Fruit fly (Drosophila melanogaster): ENCODE data around the gene CG5390.

CG5390 gene

DNA sequence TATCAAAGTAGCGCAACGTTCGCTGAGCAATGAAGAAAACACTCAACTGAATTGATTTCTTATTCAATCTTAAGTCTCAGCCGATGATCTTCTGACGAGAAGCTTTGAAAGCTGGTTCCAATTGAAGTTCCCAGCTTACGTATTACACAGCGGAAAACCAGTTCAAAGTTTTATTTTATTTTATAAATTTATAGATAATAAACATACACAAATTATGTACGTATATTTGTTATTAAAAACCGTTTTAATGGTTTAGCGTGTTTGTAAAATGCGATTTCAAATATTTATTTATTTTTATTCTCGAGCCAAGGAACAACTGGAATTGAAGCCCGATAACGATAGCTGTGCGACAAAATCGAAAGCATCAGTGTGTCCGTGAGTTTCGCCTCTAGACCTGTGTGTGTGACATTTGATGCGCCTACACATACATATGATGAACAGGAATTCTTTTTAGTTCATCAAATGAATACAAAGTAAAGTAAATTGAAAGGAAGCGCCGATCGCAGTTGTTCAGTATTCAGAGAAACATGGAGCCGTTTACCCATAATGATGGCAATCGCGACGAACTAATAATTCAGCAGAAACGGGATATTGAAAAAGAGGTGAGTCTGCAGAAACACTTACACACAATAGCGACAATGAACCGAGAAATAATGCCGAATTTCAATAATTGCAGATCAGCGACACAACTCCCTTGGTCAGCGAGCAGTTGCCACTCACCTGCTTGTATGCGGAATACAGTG, at the start of gene CG5390, which contains the start of gene CG4968:
CG5390 (minus strand) TSS at position 77 of the 743 bp plus-strand sequence.
CG4968 (plus strand) TSS at position 405 of the 743 bp plus-strand sequence.
- TF ChIP-seq h (optimal IDR thresholded peaks at IDR 0.05) (no peak), ttk (optimal IDR thresholded peaks at IDR 0.05) (no peak), Myc (optimal IDR thresholded peaks at IDR 0.05) (no peak), insv (optimal IDR thresholded peaks at IDR 0.05) (no peak), psq (optimal IDR thresholded peaks at IDR 0.05) (no peak), Sin3A (optimal IDR thresholded peaks at IDR 0.05) (no peak)

DNA sequence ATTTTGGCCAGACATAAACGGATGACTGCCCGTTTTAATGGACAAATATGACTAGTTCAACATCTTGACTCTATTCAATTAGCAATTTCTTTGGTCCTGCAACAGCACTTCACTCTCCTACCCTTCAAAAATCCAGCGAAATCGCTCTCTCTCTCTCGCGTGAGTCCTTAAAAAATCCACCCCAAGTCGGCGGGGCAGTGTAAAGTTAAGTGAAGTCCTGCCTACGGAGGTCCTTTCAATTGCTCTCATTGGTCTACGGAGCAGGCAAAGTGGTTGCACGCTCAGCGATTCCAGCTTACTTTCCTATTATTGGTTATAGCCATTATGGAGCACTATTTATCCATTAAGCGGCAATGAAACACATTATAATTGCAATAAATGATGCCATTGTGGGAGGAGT, 47.5 kb upstream of the CG5390 start, which contains the start of gene CG34367:
CG34367 (minus strand) TSS at position 35 of the 400 bp plus-strand sequence.
- TF ChIP-seq psq (optimal IDR thresholded peaks at IDR 0.05) (no peak), ttk (optimal IDR thresholded peaks at IDR 0.05) (no peak), insv (optimal IDR thresholded peaks at IDR 0.05) (no peak), Sin3A (optimal IDR thresholded peaks at IDR 0.05) (no peak), h (optimal IDR thresholded peaks at IDR 0.05) (no peak), Myc (optimal IDR thresholded peaks at IDR 0.05) (no peak)

DNA sequence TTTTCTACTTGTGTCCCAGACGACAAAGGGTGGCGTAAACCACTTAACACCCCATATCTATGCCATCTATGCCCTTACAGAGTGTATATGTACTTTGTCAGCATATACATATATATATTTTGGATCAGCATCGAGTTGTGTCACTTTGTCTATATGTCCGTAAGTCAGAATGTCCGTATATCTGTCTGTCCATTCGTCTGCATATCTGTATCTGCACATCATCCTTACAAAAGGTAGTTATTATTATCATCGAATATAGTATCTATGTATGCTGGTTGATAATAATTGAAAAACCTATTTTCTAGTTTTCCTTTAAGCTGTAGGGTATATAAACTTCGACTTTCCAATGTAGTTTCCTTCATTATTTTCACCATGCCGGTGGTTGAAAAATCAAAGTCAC, 44.7 kb upstream of the CG5390 start:
- TF ChIP-seq Myc (optimal IDR thresholded peaks at IDR 0.05) (no peak), ttk (optimal IDR thresholded peaks at IDR 0.05) (no peak), psq (optimal IDR thresholded peaks at IDR 0.05) (no peak), Sin3A (optimal IDR thresholded peaks at IDR 0.05) (no peak), insv (optimal IDR thresholded peaks at IDR 0.05) (no peak), h (optimal IDR thresholded peaks at IDR 0.05) (no peak)

DNA sequence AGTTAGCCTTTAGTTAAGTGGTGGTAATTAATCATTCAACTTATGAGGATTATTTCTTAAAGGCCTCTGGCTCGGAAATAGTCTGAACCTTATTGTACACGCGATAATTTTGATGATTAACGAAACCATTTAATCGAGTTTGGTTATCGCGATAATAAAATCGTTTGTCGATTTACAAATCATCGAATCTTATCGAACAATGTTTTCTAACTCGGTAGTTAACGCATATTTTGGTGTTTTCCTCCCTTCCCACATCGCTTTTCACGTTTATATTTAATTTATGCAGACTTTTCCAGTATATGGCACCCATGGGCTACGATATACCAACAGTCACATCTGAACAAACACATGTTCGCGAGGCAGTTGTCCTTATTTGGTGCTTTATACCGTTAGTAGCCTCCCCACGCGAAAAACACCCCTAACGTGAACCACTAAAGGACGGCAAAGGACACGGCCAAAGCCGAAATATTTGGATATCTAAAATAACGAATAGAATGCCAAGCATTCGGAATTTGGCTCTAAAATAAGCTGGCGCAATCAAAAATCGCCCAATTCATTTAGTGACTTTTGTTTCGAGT, 37.7 kb upstream of the CG5390 start, which contains the start of gene Frmd5:
Frmd5 (plus strand) TSS at position 414 of the 578 bp plus-strand sequence.
- TF ChIP-seq insv (optimal IDR thresholded peaks at IDR 0.05) (no peak), psq (optimal IDR thresholded peaks at IDR 0.05) (no peak), Sin3A (optimal IDR thresholded peaks at IDR 0.05) (no peak), ttk (optimal IDR thresholded peaks at IDR 0.05) (no peak), h (optimal IDR thresholded peaks at IDR 0.05) (no peak), Myc (optimal IDR thresholded peaks at IDR 0.05) (no peak)

DNA sequence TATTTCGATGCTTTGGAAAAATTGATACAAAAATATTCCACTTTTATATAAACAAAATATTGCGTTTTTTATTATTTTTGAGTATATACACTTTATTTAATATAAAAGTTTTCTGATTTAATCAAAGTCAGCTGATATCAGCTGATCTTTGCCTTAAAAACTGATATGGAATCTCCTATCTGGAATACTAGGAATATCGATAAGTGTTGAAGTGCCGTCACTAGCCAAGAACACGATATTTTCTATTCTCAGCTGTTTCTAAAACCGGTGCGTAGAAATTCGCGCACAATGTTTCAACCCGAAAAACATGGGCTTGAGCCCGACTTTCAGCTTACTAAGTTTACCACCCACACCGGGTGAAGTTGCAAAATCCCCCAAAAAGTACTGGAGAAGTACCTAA, 36.1 kb upstream of the CG5390 start, which contains the start of gene Sps2:
Sps2 (plus strand) TSS at position 124 of the 400 bp plus-strand sequence.
- no peak for TF ChIP-seq Myc (optimal IDR thresholded peaks at IDR 0.05)
- TF ChIP-seq Sin3A (optimal IDR thresholded peaks at IDR 0.05): no peak
- TF ChIP-seq h (optimal IDR thresholded peaks at IDR 0.05): no peak
- no peak for TF ChIP-seq psq (optimal IDR thresholded peaks at IDR 0.05)
- TF ChIP-seq insv (optimal IDR thresholded peaks at IDR 0.05): no peak
- no peak for TF ChIP-seq ttk (optimal IDR thresholded peaks at IDR 0.05)

DNA sequence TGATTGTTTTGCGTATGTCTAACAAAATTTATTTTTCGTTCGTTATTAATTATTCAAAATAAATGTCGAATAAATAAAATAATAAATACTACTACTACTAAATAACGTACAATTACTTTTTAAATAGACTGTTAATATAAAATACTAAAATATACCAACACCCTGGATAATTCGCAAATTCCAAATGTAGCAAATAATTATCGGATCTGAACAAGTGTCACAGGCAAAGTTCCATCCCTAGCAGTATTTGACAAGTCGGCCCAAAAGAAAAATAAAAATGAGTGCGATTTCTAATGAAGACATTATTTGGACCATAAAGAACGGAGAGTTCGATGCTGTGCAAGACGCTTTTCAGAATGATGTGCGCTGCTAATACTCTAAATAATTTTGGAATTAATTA, 35.0 kb upstream of the CG5390 start, which contains the start of gene CG31715:
CG31715 (plus strand) TSS at position 212 of the 400 bp plus-strand sequence.
- TF ChIP-seq ttk (optimal IDR thresholded peaks at IDR 0.05): no peak

DNA sequence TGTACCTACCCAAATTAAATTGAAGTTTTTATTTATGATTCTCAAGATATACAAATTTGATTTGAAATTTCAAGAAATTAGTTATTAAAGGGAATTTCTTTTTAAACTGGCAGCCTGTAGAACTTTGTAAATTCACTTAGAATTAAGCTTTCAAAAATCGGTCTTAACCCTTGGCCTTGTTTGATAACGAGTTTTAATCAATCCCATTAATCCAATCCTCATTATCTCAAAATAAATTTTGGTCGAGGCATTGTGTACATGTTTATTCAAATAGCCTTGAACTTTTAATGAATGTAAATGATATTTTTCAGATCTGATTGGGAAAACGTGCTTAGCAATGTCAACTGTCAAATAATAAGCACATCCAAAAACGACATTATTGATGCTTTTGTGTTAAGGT, 33.4 kb upstream of the CG5390 start:
- no peak for TF ChIP-seq h (optimal IDR thresholded peaks at IDR 0.05)
- no peak for TF ChIP-seq Sin3A (optimal IDR thresholded peaks at IDR 0.05)
- TF ChIP-seq Myc (optimal IDR thresholded peaks at IDR 0.05): no peak
- TF ChIP-seq psq (optimal IDR thresholded peaks at IDR 0.05): no peak
- no peak for TF ChIP-seq ttk (optimal IDR thresholded peaks at IDR 0.05)
- no peak for TF ChIP-seq insv (optimal IDR thresholded peaks at IDR 0.05)

DNA sequence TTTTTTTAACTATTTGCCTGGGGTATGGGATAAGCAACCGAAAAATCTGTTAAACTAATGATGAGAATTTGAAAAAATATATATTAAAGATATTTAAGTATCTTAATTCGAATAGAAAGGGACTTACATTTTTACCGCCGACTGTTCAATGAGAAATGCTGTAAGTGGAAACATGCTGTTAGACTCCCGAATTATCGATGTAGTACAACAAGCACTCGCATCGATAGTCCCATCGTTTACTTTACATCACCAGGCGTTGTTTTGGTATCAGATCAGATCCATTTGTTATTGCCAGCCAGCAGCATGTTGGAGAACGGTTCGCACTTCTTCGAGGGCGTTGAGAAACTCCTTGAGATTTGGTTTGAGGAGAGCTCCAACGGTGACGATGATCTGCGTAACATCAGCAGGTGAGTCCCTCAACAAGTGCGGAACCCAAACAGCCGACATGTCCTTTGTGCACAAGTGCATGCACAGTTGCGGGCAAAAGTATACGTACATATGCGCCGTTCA, 32.9 kb upstream of the CG5390 start, which contains the start of gene SamDC:
SamDC (plus strand) TSS at position 246 of the 510 bp plus-strand sequence.
- TF ChIP-seq psq (optimal IDR thresholded peaks at IDR 0.05): no peak
- no peak for TF ChIP-seq Sin3A (optimal IDR thresholded peaks at IDR 0.05)
- TF ChIP-seq Myc (optimal IDR thresholded peaks at IDR 0.05): no peak
- TF ChIP-seq ttk (optimal IDR thresholded peaks at IDR 0.05): no peak
- no peak for TF ChIP-seq h (optimal IDR thresholded peaks at IDR 0.05)
- no peak for TF ChIP-seq insv (optimal IDR thresholded peaks at IDR 0.05)

DNA sequence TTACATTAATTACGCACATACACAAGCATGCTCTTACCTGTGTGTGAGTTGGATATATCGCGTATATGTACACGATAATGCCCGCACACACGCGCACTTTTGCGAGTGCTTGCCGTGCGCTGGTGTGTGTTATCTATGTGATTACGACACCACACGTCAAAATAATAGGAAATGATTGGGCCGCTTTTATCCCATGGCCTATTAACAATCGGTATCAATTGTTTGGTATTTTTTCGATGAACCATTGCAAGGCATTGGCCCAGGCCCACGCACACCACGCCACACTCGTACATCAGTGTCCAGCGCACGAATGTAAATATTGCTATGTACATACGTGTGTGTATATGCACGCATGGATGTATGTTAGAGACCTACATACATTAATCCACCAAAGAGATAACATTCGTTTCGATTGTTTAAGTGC, 28.5 kb upstream of the CG5390 start:
- TF ChIP-seq psq (optimal IDR thresholded peaks at IDR 0.05) (no peak), ttk (optimal IDR thresholded peaks at IDR 0.05) (no peak), Sin3A (optimal IDR thresholded peaks at IDR 0.05) (no peak), Myc (optimal IDR thresholded peaks at IDR 0.05) (no peak), insv (optimal IDR thresholded peaks at IDR 0.05) (no peak), h (optimal IDR thresholded peaks at IDR 0.05) (no peak)

DNA sequence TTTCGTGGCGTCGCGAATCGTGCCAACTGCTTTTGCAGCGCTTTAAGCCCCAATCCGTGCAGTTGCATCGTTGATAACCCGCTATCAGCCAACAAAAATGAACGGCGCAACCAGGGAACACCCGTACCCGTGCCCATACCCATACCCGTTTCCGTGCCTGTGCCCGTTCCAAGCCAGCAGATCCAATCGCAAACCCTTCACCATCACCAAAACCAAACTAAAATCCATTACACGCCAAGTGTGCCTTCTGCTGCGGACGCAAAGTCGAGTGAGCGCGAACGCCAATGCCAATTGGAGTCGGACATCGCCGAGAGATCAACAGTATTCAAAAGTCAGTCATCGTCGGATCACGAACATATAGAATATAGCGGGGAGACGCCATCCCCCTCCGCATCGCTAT, 27.8 kb upstream of the CG5390 start:
- TF ChIP-seq insv (optimal IDR thresholded peaks at IDR 0.05): no peak
- no peak for TF ChIP-seq Myc (optimal IDR thresholded peaks at IDR 0.05)

DNA sequence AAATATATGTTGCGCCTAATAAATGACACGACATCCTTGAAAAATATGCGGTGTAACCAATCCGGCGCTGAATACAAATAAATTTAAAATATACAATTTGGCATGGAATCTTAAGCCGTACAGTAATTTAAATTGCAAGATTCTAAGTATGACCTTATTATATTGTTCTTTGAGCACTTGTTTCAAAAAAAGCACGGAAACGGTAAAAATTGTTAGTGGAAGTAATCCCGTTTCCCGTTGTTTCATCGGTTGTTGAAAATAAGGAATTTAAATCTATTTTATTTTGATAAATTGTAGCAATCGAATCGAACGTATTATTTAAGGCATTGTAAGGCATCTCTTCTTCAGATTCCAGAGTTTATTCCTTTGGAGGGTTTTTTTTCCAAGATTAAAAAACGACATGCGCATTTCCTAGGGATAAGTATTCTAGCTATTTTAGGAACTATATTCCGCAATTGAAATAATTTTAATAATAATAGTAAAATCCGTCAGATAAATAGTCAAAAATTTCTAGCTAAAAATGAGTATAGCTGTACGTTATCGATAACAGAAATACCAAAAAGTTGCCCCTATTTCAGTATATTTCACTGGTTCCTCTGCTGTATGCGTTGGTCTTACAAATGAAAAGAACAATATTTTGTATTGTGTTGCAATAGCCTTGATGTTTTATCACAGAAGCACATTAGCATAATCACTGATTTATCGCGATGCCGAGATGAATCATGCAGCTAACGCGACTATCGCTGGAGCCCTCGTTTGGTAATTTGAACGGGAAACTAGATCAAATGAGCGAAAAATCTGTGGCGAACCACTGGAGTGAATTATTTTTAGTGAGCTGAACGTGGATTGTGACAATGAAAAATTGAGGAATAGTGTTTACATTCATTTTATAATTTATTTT, 26.9 kb upstream of the CG5390 start, which contains the start of gene GATAd:
GATAd (plus strand) TSS at position 644 of the 901 bp plus-strand sequence.
- no peak for TF ChIP-seq h (optimal IDR thresholded peaks at IDR 0.05)
- TF ChIP-seq psq (optimal IDR thresholded peaks at IDR 0.05): no peak
- TF ChIP-seq Myc (optimal IDR thresholded peaks at IDR 0.05): no peak
- TF ChIP-seq ttk (optimal IDR thresholded peaks at IDR 0.05): no peak
- no peak for TF ChIP-seq Sin3A (optimal IDR thresholded peaks at IDR 0.05)
- no peak for TF ChIP-seq insv (optimal IDR thresholded peaks at IDR 0.05)
